Worm (Caenorhabditis elegans) whole organism, L2 larva: ENCODE data around the gene C51E3.9.

Experiments
- F13H6.1 ChIP-seq: sonication (generic microtip); optimal IDR thresholded peaks from 2 replicates; lab custom pipeline; 2016; ENCODE audit warnings: missing genetic modification characterization, missing compliant biosample characterization
- ama-1 ChIP-seq: fragments of 150-350 bp; optimal IDR thresholded peaks from 2 replicates; lab custom pipeline; 2018; ENCODE audit warnings: inconsistent platforms
- egl-27 ChIP-seq: sonication (generic microtip); optimal IDR thresholded peaks from 3 replicates; lab custom pipeline; 2017; ENCODE audit warnings: missing biosample characterization, missing genetic modification reagents, missing genetic modification characterization
- elt-3 ChIP-seq: sonication (generic microtip); optimal IDR thresholded peaks from 2 replicates; lab custom pipeline; 2017; ENCODE audit warnings: missing biosample characterization, missing genetic modification characterization
- snpc-4 ChIP-seq: fragments of 150-350 bp; optimal IDR thresholded peaks from 2 replicates; lab custom pipeline; 2014; ENCODE audit warnings: missing biosample characterization, missing genetic modification characterization
- unc-62 ChIP-seq: fragments of 150-350 bp; optimal IDR thresholded peaks from 2 replicates; lab custom pipeline; 2014; ENCODE audit warnings: missing biosample characterization, missing genetic modification reagents, missing genetic modification characterization
- ztf-4 ChIP-seq: fragments of 150-350 bp; optimal IDR thresholded peaks from 2 replicates; lab custom pipeline; 2014; ENCODE audit warnings: missing biosample characterization, missing genetic modification characterization

DNA sequence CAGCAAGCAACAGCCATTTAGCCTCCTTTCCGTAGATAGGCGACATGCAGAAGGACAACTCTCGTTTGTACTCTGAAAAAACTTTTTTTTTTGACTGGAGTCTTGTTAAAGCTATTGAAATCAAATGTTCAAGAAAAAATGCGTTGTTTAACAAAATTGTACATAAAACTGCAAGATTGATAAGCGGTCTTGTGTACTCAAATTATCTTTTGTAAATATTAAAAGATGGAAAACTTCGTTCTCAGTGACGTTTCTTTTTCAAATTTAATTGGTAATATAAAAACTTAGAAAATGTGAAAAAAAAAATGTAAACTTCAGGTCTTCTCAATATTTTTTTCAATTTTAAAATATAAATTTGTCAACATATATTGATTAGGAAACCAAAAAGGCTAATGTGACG, 34.6 kb upstream of the C51E3.9 start:
- no peak for TF ChIP-seq unc-62 (GFP tag; lab: Kevin White, UChicago)
- TF ChIP-seq F13H6.1 (tag; lab: Kevin White, UChicago) = no peak
- TF ChIP-seq ama-1 (lab: Kevin White, UChicago) = no peak
- TF ChIP-seq elt-3 (tag; lab: Kevin White, UChicago) = no peak
- no peak for TF ChIP-seq ztf-4 (tag; lab: Kevin White, UChicago)
- no peak for TF ChIP-seq egl-27
- no peak for TF ChIP-seq snpc-4 (tag; lab: Kevin White, UChicago)
